5 worm cellular contexts compared by ENCODE assay signal in genomic region chrIV:6556624-6557368, ce11.
TF ChIP-seq lines count a peak whose summit lies in the region.

TSS of gene try-3 (plus strand) at chrIV:6557155.

TF ChIP-seq in whole organism, L1 larva, 84 proteins besides CTCF, POLR2A, EP300 and RAD21 (continues in another document):
- TF ChIP-seq hlh-17 (GFP tag; optimal IDR thresholded peaks at IDR 0.05; lab: Kevin White, UChicago; ENCODE audit: borderline replicate concordance) (no peak), sptf-1 (tag; optimal IDR thresholded peaks at IDR 0.05; lab: Kevin White, UChicago) (no peak), fkh-4 (tag; optimal IDR thresholded peaks at IDR 0.05; lab: Kevin White, UChicago; ENCODE audit: borderline replicate concordance) (no peak), aha-1 (tag; optimal IDR thresholded peaks at IDR 0.05; lab: Kevin White, UChicago) (no peak), lin-14 (GFP tag; optimal IDR thresholded peaks at IDR 0.05; lab: Kevin White, UChicago) (peak; percentile 78), unc-130 (tag; optimal IDR thresholded peaks at IDR 0.05; lab: Kevin White, UChicago) (peak; percentile 51), nhr-77 (tag; optimal IDR thresholded peaks at IDR 0.05; lab: Kevin White, UChicago) (peak; percentile 62), fos-1 (tag; optimal IDR thresholded peaks at IDR 0.05; lab: Kevin White, UChicago) (no peak), lsy-2 (tag; optimal IDR thresholded peaks at IDR 0.05; lab: Kevin White, UChicago) (peak; percentile 60 to 72), nhr-76 (tag; optimal IDR thresholded peaks at IDR 0.05; lab: Kevin White, UChicago) (no peak), nhr-90 (tag; optimal IDR thresholded peaks at IDR 0.05; lab: Kevin White, UChicago; ENCODE audit: poor library complexity) (peak; percentile 59), mdl-1 (tag; optimal IDR thresholded peaks at IDR 0.05; lab: Kevin White, UChicago) (peak in 1 of 2 experiments; percentile 40), unc-62 (GFP tag; optimal IDR thresholded peaks at IDR 0.05; lab: Kevin White, UChicago) (no peak), nhr-237 (tag; optimal IDR thresholded peaks at IDR 0.05; lab: Kevin White, UChicago) (peak; percentile 22), unc-98 (GFP tag; IDR thresholded peaks at IDR 0.05; lab: Robert Waterston, UW) (no peak), nhr-85 (tag; lab: Kevin White, UChicago) (peak; percentile 68), ama-1 (optimal IDR thresholded peaks at IDR 0.05; lab: Kevin White, UChicago) (no peak), rnt-1 (tag; optimal IDR thresholded peaks at IDR 0.05; lab: Kevin White, UChicago) (peak; percentile 84)

TF ChIP-seq in whole organism, L3 larva, 47 proteins besides CTCF, POLR2A, EP300 and RAD21 (continues in another document):
- TF ChIP-seq nhr-25 (tag; optimal IDR thresholded peaks at IDR 0.05; lab: Kevin White, UChicago) (no peak), ama-1 (optimal IDR thresholded peaks at IDR 0.05; lab: Kevin White, UChicago) (no peak), nhr-67 (tag; optimal IDR thresholded peaks at IDR 0.05; lab: Kevin White, UChicago) (no peak), zag-1 (tag; optimal IDR thresholded peaks at IDR 0.05; lab: Kevin White, UChicago) (no peak), lin-15B (tag; optimal IDR thresholded peaks at IDR 0.05; lab: Kevin White, UChicago) (peak; percentile 49), hmg-11 (tag; optimal IDR thresholded peaks at IDR 0.05; lab: Kevin White, UChicago) (peak; percentile 77), lin-39 (tag; optimal IDR thresholded peaks at IDR 0.05; lab: Kevin White, UChicago) (peak; percentile 88), aly-2 (tag; optimal IDR thresholded peaks at IDR 0.05; lab: Kevin White, UChicago) (no peak), nfya-1 (tag; optimal IDR thresholded peaks at IDR 0.05; lab: Kevin White, UChicago; ENCODE audit: insufficient read depth) (peak; percentile 71), eor-1 (tag; optimal IDR thresholded peaks at IDR 0.05; lab: Kevin White, UChicago) (no peak), daf-12 (tag; optimal IDR thresholded peaks at IDR 0.05; lab: Kevin White, UChicago) (no peak), pqm-1 (tag; optimal IDR thresholded peaks at IDR 0.05; lab: Kevin White, UChicago) (peak; percentile 43), nhr-77 (tag; optimal IDR thresholded peaks at IDR 0.05; lab: Kevin White, UChicago) (no peak), egl-27 (tag; optimal IDR thresholded peaks at IDR 0.05; lab: Kevin White, UChicago) (peak; percentile 33), ceh-16 (tag; optimal IDR thresholded peaks at IDR 0.05; lab: Kevin White, UChicago) (no peak), nhr-23 (tag; optimal IDR thresholded peaks at IDR 0.05; lab: Kevin White, UChicago) (peak; percentile 32), elt-1 (tag; optimal IDR thresholded peaks at IDR 0.05; lab: Kevin White, UChicago) (no peak), nhr-237 (tag; optimal IDR thresholded peaks at IDR 0.05; lab: Kevin White, UChicago) (no peak), fkh-10 (GFP tag; optimal IDR thresholded peaks at IDR 0.05; lab: Kevin White, UChicago) (no peak), unc-62 (GFP tag; optimal IDR thresholded peaks at IDR 0.05; lab: Kevin White, UChicago) (no peak)

TF ChIP-seq in whole organism, early embryonic, 17 proteins besides CTCF, POLR2A, EP300 and RAD21:
- TF ChIP-seq flt-1 (GFP tag; IDR thresholded peaks at IDR 0.05; lab: Robert Waterston, UW) (peak; percentile 86), tra-4 (tag; optimal IDR thresholded peaks at IDR 0.05; lab: Kevin White, UChicago) (peak; percentile 49), hmbx-1 (tag; optimal IDR thresholded peaks at IDR 0.05; lab: Kevin White, UChicago) (no peak), ceh-13 (GFP tag; optimal IDR thresholded peaks at IDR 0.05; lab: Kevin White, UChicago) (peak; percentile 67), B0310.2 (tag; optimal IDR thresholded peaks at IDR 0.05; lab: Kevin White, UChicago) (peak; percentile 34), ets-7 (tag; optimal IDR thresholded peaks at IDR 0.05; lab: Kevin White, UChicago) (peak; percentile 66), hnd-1 (tag; optimal IDR thresholded peaks at IDR 0.05; lab: Kevin White, UChicago) (peak; percentile 46), ama-1 (optimal IDR thresholded peaks at IDR 0.05; lab: Kevin White, UChicago) (no peak), hmg-4 (GFP tag; optimal IDR thresholded peaks at IDR 0.05; lab: Kevin White, UChicago) (no peak), ceh-36 (tag; optimal IDR thresholded peaks at IDR 0.05; lab: Kevin White, UChicago) (peak; percentile 83), F13C5.2 (tag; optimal IDR thresholded peaks at IDR 0.05; lab: Kevin White, UChicago) (peak; percentile 57), sea-1 (GFP tag; conservative IDR thresholded peaks at IDR 0.05; lab: Robert Waterston, UW) (peak; percentile 87), tbx-37 (GFP tag; conservative IDR thresholded peaks at IDR 0.05; lab: Robert Waterston, UW) (peak; percentile 75), tbx-11 (GFP tag; IDR thresholded peaks at IDR 0.05; lab: Robert Waterston, UW) (peak; percentile 81), pes-1 (GFP tag; IDR thresholded peaks at IDR 0.05; lab: Robert Waterston, UW) (peak; percentile 88), aly-1 (tag; optimal IDR thresholded peaks at IDR 0.05; lab: Kevin White, UChicago) (peak; percentile 71), scrt-1 (GFP tag; IDR thresholded peaks at IDR 0.05; lab: Robert Waterston, UW) (peak; percentile 80)

TF ChIP-seq in whole organism, midembryonic, 9 proteins besides CTCF, POLR2A, EP300 and RAD21:
- TF ChIP-seq tab-1 (GFP tag; IDR thresholded peaks at IDR 0.05; lab: Robert Waterston, UW) (peak; percentile 85), ztf-23 (GFP tag; IDR thresholded peaks at IDR 0.05; lab: Robert Waterston, UW) (peak; percentile 84), med-1 (GFP tag; optimal IDR thresholded peaks at IDR 0.05; lab: Kevin White, UChicago; ENCODE audit: insufficient read depth) (peak; percentile 43), klf-2 (GFP tag; conservative IDR thresholded peaks at IDR 0.05; lab: Robert Waterston, UW) (0 out of 2 replicates have a peak, but pooled peaks have one; percentile 59), flt-1 (GFP tag; IDR thresholded peaks at IDR 0.05; lab: Robert Waterston, UW) (peak; percentile 92), T22C8.4 (GFP tag; IDR thresholded peaks at IDR 0.05; lab: Robert Waterston, UW) (peak; percentile 46; the same call in 1 of the 2 replicates), ref-1 (GFP tag; conservative IDR thresholded peaks at IDR 0.05; lab: Robert Waterston, UW) (peak; percentile 71; the same call in 1 of the 2 replicates), ztf-29 (GFP tag; IDR thresholded peaks at IDR 0.05; lab: Robert Waterston, UW) (0 out of 2 replicates have a peak, but pooled peaks have one; percentile 46), cog-1 (tag; optimal IDR thresholded peaks at IDR 0.05; lab: Kevin White, UChicago) (peak; percentile 56)

TF ChIP-seq in whole organism, young adult, 124 proteins besides CTCF, POLR2A, EP300 and RAD21 (continues in another document):
- TF ChIP-seq nhr-179 (tag; optimal IDR thresholded peaks at IDR 0.05; lab: Kevin White, UChicago) (no peak), sea-2 (GFP tag; IDR thresholded peaks at IDR 0.05; lab: Robert Waterston, UW) (no peak), F49E8.2 (tag; optimal IDR thresholded peaks at IDR 0.05; lab: Kevin White, UChicago; ENCODE audit: insufficient read depth) (peak; percentile 76), rcor-1 (GFP tag; IDR thresholded peaks at IDR 0.05; lab: Robert Waterston, UW) (peak; percentile 68), hsf-1 (GFP tag; IDR thresholded peaks at IDR 0.05; lab: Robert Waterston, UW) (peak; percentile 49; the same call in 1 of the 2 replicates), bed-2 (GFP tag; IDR thresholded peaks at IDR 0.05; lab: Robert Waterston, UW) (0 out of 2 replicates have a peak, but pooled peaks have one; percentile 55), him-1 (tag; optimal IDR thresholded peaks at IDR 0.05; lab: Kevin White, UChicago) (peak; percentile 94), let-526 (GFP tag; IDR thresholded peaks at IDR 0.05; lab: Robert Waterston, UW) (0 out of 2 replicates have a peak, but pooled peaks have one; percentile 8), dox-1 (GFP tag; IDR thresholded peaks at IDR 0.05; lab: Robert Waterston, UW) (peak; percentile 90), ets-4 (GFP tag; optimal IDR thresholded peaks at IDR 0.05; lab: Kevin White, UChicago) (peak; percentile 13), nfyb-1 (GFP tag; IDR thresholded peaks at IDR 0.05; lab: Robert Waterston, UW) (peak; percentile 80), egrh-3 (GFP tag; IDR thresholded peaks at IDR 0.05; lab: Robert Waterston, UW) (peak; percentile 73), lir-1 (GFP tag; conservative IDR thresholded peaks at IDR 0.05; lab: Robert Waterston, UW) (peak; percentile 47; the same call in 1 of the 2 replicates), hmg-20 (GFP tag; IDR thresholded peaks at IDR 0.05; lab: Robert Waterston, UW) (peak; percentile 71), nfya-2 (GFP tag; IDR thresholded peaks at IDR 0.05; lab: Robert Waterston, UW) (no peak), lsl-1 (GFP tag; optimal IDR thresholded peaks at IDR 0.05; lab: Kevin White, UChicago) (peak; percentile 32), ceh-91 (GFP tag; IDR thresholded peaks at IDR 0.05; lab: Robert Waterston, UW) (peak; percentile 47), snpc-3.4 (tag; optimal IDR thresholded peaks at IDR 0.05; lab: Kevin White, UChicago) (no peak), rec-8 (tag; optimal IDR thresholded peaks at IDR 0.05; lab: Kevin White, UChicago) (peak; percentile 18 to 46), ztf-28 (GFP tag; IDR thresholded peaks at IDR 0.05; lab: Robert Waterston, UW) (0 out of 2 replicates have a peak, but pooled peaks have one; percentile 48), C17E4.6 (GFP tag; IDR thresholded peaks at IDR 0.05; lab: Robert Waterston, UW) (0 out of 2 replicates have a peak, but pooled peaks have one; percentile 18), Y95B8A.8 (GFP tag; IDR thresholded peaks at IDR 0.05; lab: Robert Waterston, UW) (peak; percentile 63; the same call in 1 of the 2 replicates), K12H6.12 (tag; optimal IDR thresholded peaks at IDR 0.05; lab: Kevin White, UChicago) (peak; percentile 82), akir-1 (GFP tag; optimal IDR thresholded peaks at IDR 0.05; lab: Kevin White, UChicago) (no peak), ztf-18 (tag; optimal IDR thresholded peaks at IDR 0.05; lab: Kevin White, UChicago) (peak; percentile 66), madf-6 (GFP tag; IDR thresholded peaks at IDR 0.05; lab: Robert Waterston, UW) (peak; percentile 73), ztf-26 (tag; optimal IDR thresholded peaks at IDR 0.05; lab: Kevin White, UChicago) (peak; percentile 42), F10E7.11 (tag; optimal IDR thresholded peaks at IDR 0.05; lab: Kevin White, UChicago) (no peak), mcd-1 (GFP tag; IDR thresholded peaks at IDR 0.05; lab: Robert Waterston, UW) (peak; percentile 82), pbrm-1 (GFP tag; IDR thresholded peaks at IDR 0.05; lab: Robert Waterston, UW) (peak; percentile 90), lin-26 (GFP tag; IDR thresholded peaks at IDR 0.05; lab: Robert Waterston, UW) (peak; percentile 85), zfh-2 (GFP tag; conservative IDR thresholded peaks at IDR 0.05; lab: Robert Waterston, UW) (no peak), dpff-1 (tag; optimal IDR thresholded peaks at IDR 0.05; lab: Kevin White, UChicago) (peak; percentile 50), gei-17 (GFP tag; optimal IDR thresholded peaks at IDR 0.05; lab: Kevin White, UChicago) (no peak)

Comparison
In these comparisons a context has a peak if more than half of its experiments do, and no peak if none do; other contexts are left out.
1. Of the 8 proteins assayed by ChIP-seq in both whole organism, young adult and whole organism, L1 larva: peak only in whole organism, young adult: snpc-4; only in whole organism, L1 larva: efl-1 and unc-130; in both: dpl-1 and nhr-90; in neither: 1; mixed calls (peak in some experiments, not most) for 2.